Worm (Caenorhabditis elegans) whole organism, L3 larva: ENCODE data around the gene flp-3.

Source experiments
- ZK546.5 ChIP-seq: sonication (generic microtip); optimal IDR thresholded peaks from 2 replicates; lab custom pipeline; 2017; ENCODE audit warnings: missing biosample characterization, missing genetic modification characterization
- aly-2 ChIP-seq: fragments of 150-350 bp; optimal IDR thresholded peaks from 2 replicates; lab custom pipeline; 2014; ENCODE audit warnings: missing biosample characterization, missing genetic modification characterization
- ama-1 ChIP-seq: fragments of 150-350 bp; optimal IDR thresholded peaks from 2 replicates; lab custom pipeline; 2018
- egl-27 ChIP-seq: sonication (generic microtip); optimal IDR thresholded peaks from 4 replicates; lab custom pipeline; 2017; ENCODE audit warnings: missing biosample characterization, missing genetic modification reagents, missing genetic modification characterization
- elt-1 ChIP-seq: fragments of 150-350 bp; optimal IDR thresholded peaks from 2 replicates; lab custom pipeline; 2014; ENCODE audit warnings: missing biosample characterization, missing genetic modification characterization
- elt-2 ChIP-seq: sonication (generic microtip); optimal IDR thresholded peaks from 2 replicates; lab custom pipeline; 2016; ENCODE audit warnings: missing genetic modification reagents, mild to moderate bottlenecking, missing genetic modification characterization, missing compliant biosample characterization
- elt-3 ChIP-seq, 3 experiments: fragments of 150-350 bp in 1 of 3; sonication (generic microtip) in 2 of 3; optimal IDR thresholded peaks; 2 replicates in 2 of 3; 4 replicates in 1 of 3; lab custom pipeline; 2014 to 2017; ENCODE audit warnings: missing biosample characterization in 3 of 3, missing genetic modification characterization in 3 of 3
- fkh-10 ChIP-seq: sonication (generic microtip); optimal IDR thresholded peaks from 2 replicates; lab custom pipeline; 2017; ENCODE audit warnings: missing biosample characterization, missing genetic modification reagents, missing genetic modification characterization
- mdl-1 ChIP-seq: fragments of 150-350 bp; optimal IDR thresholded peaks from 2 replicates; lab custom pipeline; 2014; ENCODE audit warnings: missing biosample characterization, missing genetic modification characterization
- nhr-11 ChIP-seq: fragments of 150-350 bp; optimal IDR thresholded peaks from 2 replicates; lab custom pipeline; 2014; ENCODE audit warnings: missing biosample characterization, missing genetic modification characterization
- nhr-12 ChIP-seq: fragments of 150-350 bp; optimal IDR thresholded peaks from 2 replicates; lab custom pipeline; 2014; ENCODE audit warnings: missing biosample characterization, missing genetic modification characterization
- nhr-76 ChIP-seq: fragments of 150-350 bp; sonication (generic microtip); optimal IDR thresholded peaks from 5 replicates; lab custom pipeline; 2014; ENCODE audit warnings: missing biosample characterization, missing genetic modification characterization
- pqm-1 ChIP-seq: fragments of 150-350 bp; optimal IDR thresholded peaks from 2 replicates; lab custom pipeline; 2017; ENCODE audit warnings: missing biosample characterization, missing genetic modification characterization, inconsistent platforms

- peak; percentile 99 for TF ChIP-seq elt-2
- no peak for TF ChIP-seq elt-3 (tag; optimal IDR thresholded peaks at IDR 0.05; lab: Kevin White, UChicago)
- TF ChIP-seq nhr-11 (tag; lab: Kevin White, UChicago) = no peak
- peak; percentile 98 for TF ChIP-seq pqm-1
- TF ChIP-seq fkh-10 (GFP tag; lab: Kevin White, UChicago) = no peak
- no peak for TF ChIP-seq nhr-12 (tag; lab: Kevin White, UChicago)
- TF ChIP-seq nhr-76 (tag; lab: Kevin White, UChicago) = no peak
- TF ChIP-seq ama-1 (lab: Kevin White, UChicago) = no peak
- no peak for TF ChIP-seq aly-2 (tag; lab: Kevin White, UChicago)
- no peak for TF ChIP-seq elt-1 (tag; lab: Kevin White, UChicago)
- no peak for TF ChIP-seq mdl-1 (tag; lab: Kevin White, UChicago)
- no peak for TF ChIP-seq egl-27 (tag; lab: Kevin White, UChicago)
- no peak for TF ChIP-seq ZK546.5 (tag; lab: Kevin White, UChicago)
These were observed 49.2 kb upstream of the flp-3 start, which contains the start of gene oac-14 for ce11 chrX:10141963-10142431.
